Worm (Caenorhabditis elegans) whole organism, young adult: ENCODE data around the gene ZK856.11.

Experiments
- F39B2.1 ChIP-seq: fragments of 200-800 bp; sonication (Bioruptor generic); IDR thresholded peaks from 2 replicates; pipeline ENCODE4 v1.3.6; 2022; ENCODE audit warnings: missing genetic modification reagents, missing genetic modification characterization, missing compliant biosample characterization
- F57C9.4 ChIP-seq: sonication (generic microtip); optimal IDR thresholded peaks from 2 replicates; lab custom pipeline; 2017; ENCODE audit warnings: mild to moderate bottlenecking, missing genetic modification characterization, missing compliant biosample characterization
- Y56A3A.18 ChIP-seq: fragments of 200-800 bp; sonication (Bioruptor generic); IDR thresholded peaks from 2 replicates; pipeline ENCODE4 v1.3.6; 2022; ENCODE audit warnings: missing genetic modification reagents, missing genetic modification characterization, missing compliant biosample characterization
- Y67H2A.10 ChIP-seq: fragments of 200-800 bp; sonication (Bioruptor generic); conservative IDR thresholded peaks from 2 replicates; pipeline ENCODE4 v1.3.6; 2022; ENCODE audit warnings: missing genetic modification reagents, missing genetic modification characterization, missing compliant biosample characterization
- ama-1 ChIP-seq, 3 experiments: fragments of 150-350 bp in 1 of 3; sonication (generic microtip) in 2 of 3; optimal IDR thresholded peaks; 2 replicates each; lab custom pipeline; 2014 to 2018; ENCODE audit warnings: missing biosample characterization in 2 of 3, missing genetic modification characterization in 2 of 3, missing genetic modification reagents in 2 of 3
- attf-3 ChIP-seq: fragments of 200-800 bp; sonication (Bioruptor generic); conservative IDR thresholded peaks from 2 replicates; pipeline ENCODE4 v1.3.6; 2022; ENCODE audit warnings: missing genetic modification reagents, missing genetic modification characterization, missing compliant biosample characterization
- cebp-1 ChIP-seq, 2 experiments: fragments of 200-800 bp in 1 of 2; sonication (Bioruptor generic) in 1 of 2; sonication (generic microtip) in 1 of 2; IDR thresholded peaks in 1 of 2; optimal IDR thresholded peaks in 1 of 2; 2 replicates each; pipeline versions ENCODE4 v1.3.6 to Lab custom; 2017 to 2022; ENCODE audit warnings: missing compliant biosample characterization in 2 of 2, missing genetic modification characterization in 2 of 2, mild to moderate bottlenecking in 1 of 2, missing genetic modification reagents in 1 of 2, moderate library complexity in 1 of 2
- ceh-100 ChIP-seq: fragments of 200-800 bp; sonication (Bioruptor generic); IDR thresholded peaks from 2 replicates; pipeline ENCODE4 v1.3.6; 2022; ENCODE audit warnings: missing genetic modification reagents, missing genetic modification characterization, missing compliant biosample characterization
- efl-1 ChIP-seq: fragments of 150-350 bp; optimal IDR thresholded peaks from 2 replicates; lab custom pipeline; 2014; ENCODE audit warnings: missing biosample characterization, missing genetic modification reagents, missing genetic modification characterization
- ekl-4 ChIP-seq: fragments of 200-800 bp; sonication (Bioruptor generic); IDR thresholded peaks from 2 replicates; pipeline ENCODE4 v1.3.6; 2022; ENCODE audit warnings: missing genetic modification reagents, missing genetic modification characterization, missing compliant biosample characterization
- fkh-3 ChIP-seq: sonication (generic microtip); optimal IDR thresholded peaks from 2 replicates; lab custom pipeline; 2016; ENCODE audit warnings: mild to moderate bottlenecking, missing genetic modification characterization, missing compliant biosample characterization
- him-1 ChIP-seq: sonication (generic microtip); optimal IDR thresholded peaks from 2 replicates; lab custom pipeline; 2016; ENCODE audit warnings: missing genotype, missing genetic modification reagents, missing genetic modification characterization, missing compliant biosample characterization
- hmg-1.2 ChIP-seq: fragments of 200-800 bp; sonication (Bioruptor generic); IDR thresholded peaks from 2 replicates; pipeline ENCODE4 v1.3.6; 2022; ENCODE audit warnings: missing genetic modification reagents, missing genetic modification characterization, missing compliant biosample characterization
- hrde-1 ChIP-seq: sonication (generic microtip); optimal IDR thresholded peaks from 2 replicates; lab custom pipeline; 2016; ENCODE audit warnings: missing genetic modification characterization, mild to moderate bottlenecking, missing compliant biosample characterization, moderate library complexity, missing genotype, missing genetic modification reagents, borderline replicate concordance
- lag-1 ChIP-seq: fragments of 200-800 bp; sonication (Bioruptor generic); IDR thresholded peaks from 2 replicates; pipeline ENCODE4 v1.3.6; 2022; ENCODE audit warnings: missing genetic modification reagents, missing genetic modification characterization, missing compliant biosample characterization
- let-526 ChIP-seq: fragments of 200-800 bp; sonication (Bioruptor generic); IDR thresholded peaks from 2 replicates; pipeline ENCODE4 v1.3.6; 2022; ENCODE audit warnings: missing genetic modification reagents, missing genetic modification characterization, missing compliant biosample characterization
- let-607 ChIP-seq, 2 experiments: fragments of 200-800 bp in 1 of 2; sonication (Bioruptor generic) in 1 of 2; sonication (generic microtip) in 1 of 2; optimal IDR thresholded peaks; 2 replicates each; lab custom pipeline; 2016 to 2018; ENCODE audit warnings: mild to moderate bottlenecking in 2 of 2, missing compliant biosample characterization in 2 of 2, missing genetic modification characterization in 2 of 2, moderate library complexity in 2 of 2, missing genotype in 1 of 2
- lin-54 ChIP-seq: fragments of 200-800 bp; sonication (Bioruptor generic); optimal IDR thresholded peaks from 2 replicates; lab custom pipeline; 2018; ENCODE audit warnings: mild to moderate bottlenecking, missing genetic modification characterization, missing compliant biosample characterization
- lsl-1 ChIP-seq: fragments of 200-800 bp; sonication (Bioruptor generic); optimal IDR thresholded peaks from 2 replicates; lab custom pipeline; 2018; ENCODE audit warnings: mild to moderate bottlenecking, missing genetic modification characterization, moderate library complexity, missing compliant biosample characterization
- lsy-27 ChIP-seq: sonication (generic microtip); optimal IDR thresholded peaks from 2 replicates; lab custom pipeline; 2017; ENCODE audit warnings: missing genetic modification characterization, mild to moderate bottlenecking, missing compliant biosample characterization, antibody characterized with exemption, missing genotype, borderline replicate concordance; ENCODE audit not compliant: insufficient read depth
- madf-6 ChIP-seq: fragments of 200-800 bp; sonication (Bioruptor generic); IDR thresholded peaks from 2 replicates; pipeline ENCODE4 v1.3.6; 2022; ENCODE audit warnings: missing genetic modification reagents, missing genetic modification characterization, missing compliant biosample characterization
- madf-8 ChIP-seq: fragments of 200-800 bp; sonication (Bioruptor generic); conservative IDR thresholded peaks from 2 replicates; pipeline ENCODE4 v1.3.6; 2022; ENCODE audit warnings: missing genetic modification reagents, missing genetic modification characterization, missing compliant biosample characterization
- nhr-120 ChIP-seq: fragments of 200-800 bp; sonication (Bioruptor generic); IDR thresholded peaks from 2 replicates; pipeline ENCODE4 v1.3.6; 2022; ENCODE audit warnings: missing genetic modification characterization, missing compliant biosample characterization
- nhr-80 ChIP-seq: sonication (generic microtip); optimal IDR thresholded peaks from 2 replicates; lab custom pipeline; 2016; ENCODE audit warnings: missing genetic modification characterization, missing compliant biosample characterization
- pha-4 ChIP-seq: fragments of 150-350 bp; sonication (generic microtip); optimal IDR thresholded peaks from 2 replicates; lab custom pipeline; 2014; ENCODE audit warnings: missing biosample characterization, missing genetic modification reagents, missing genetic modification characterization
- repo-1 ChIP-seq: sonication (generic microtip); optimal IDR thresholded peaks from 2 replicates; lab custom pipeline; 2017; ENCODE audit warnings: mild to moderate bottlenecking, missing genetic modification characterization, missing compliant biosample characterization
- snpc-4 ChIP-seq, 5 experiments: fragments of 150-350 bp in 1 of 5; sonication (generic microtip) in 4 of 5; optimal IDR thresholded peaks; 2 replicates each; lab custom pipeline; 2014 to 2018; ENCODE audit warnings: missing genetic modification characterization in 5 of 5, missing biosample characterization in 3 of 5, antibody characterized with exemption in 2 of 5, mild to moderate bottlenecking in 2 of 5, missing compliant biosample characterization in 2 of 5, missing genotype in 2 of 5, moderate library complexity in 2 of 5, missing genetic modification reagents in 1 of 5
- tlf-1 ChIP-seq: fragments of 200-800 bp; sonication (Bioruptor generic); optimal IDR thresholded peaks from 2 replicates; lab custom pipeline; 2018; ENCODE audit warnings: mild to moderate bottlenecking, missing genetic modification characterization, missing compliant biosample characterization
- unc-130 ChIP-seq: sonication (generic microtip); optimal IDR thresholded peaks from 2 replicates; lab custom pipeline; 2016; ENCODE audit warnings: missing genetic modification reagents, missing genetic modification characterization, missing compliant biosample characterization
- ztf-18 ChIP-seq: sonication (generic microtip); optimal IDR thresholded peaks from 2 replicates; lab custom pipeline; 2016; ENCODE audit warnings: missing genotype, mild to moderate bottlenecking, missing genetic modification characterization, missing compliant biosample characterization
- ztf-26 ChIP-seq: sonication (generic microtip); optimal IDR thresholded peaks from 2 replicates; lab custom pipeline; 2017; ENCODE audit warnings: missing genetic modification characterization, missing compliant biosample characterization
- ztf-3 ChIP-seq: fragments of 200-800 bp; sonication (Bioruptor generic); optimal IDR thresholded peaks from 2 replicates; lab custom pipeline; 2018; ENCODE audit warnings: mild to moderate bottlenecking, missing genetic modification characterization, missing compliant biosample characterization

Gene ZK856.11

DNA sequence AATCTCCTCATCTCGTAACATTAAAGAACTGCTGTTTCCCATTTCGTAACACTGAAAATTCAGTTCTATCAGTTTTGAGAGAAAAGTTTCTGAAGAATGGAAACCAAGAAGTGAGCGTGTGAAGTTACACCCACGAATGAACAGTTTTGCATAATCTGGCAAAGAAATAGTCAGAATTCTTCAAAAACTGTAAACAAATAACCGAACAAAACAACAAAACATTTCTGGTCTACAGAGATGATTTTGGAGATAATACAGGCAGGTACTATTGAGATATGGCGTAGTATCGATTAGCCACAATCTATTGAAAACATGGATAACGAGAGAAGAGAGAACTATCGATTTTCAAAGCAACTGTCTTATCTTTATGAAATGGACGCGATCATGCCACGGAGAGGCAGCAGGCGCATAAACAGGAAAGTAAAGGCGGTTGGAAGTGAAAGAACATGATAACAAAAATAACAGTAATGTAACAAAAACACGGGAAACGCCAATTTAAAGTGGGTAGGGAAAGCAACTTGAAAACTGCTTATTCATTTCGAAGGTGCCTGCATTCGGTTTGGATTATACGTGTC is 1.2 kb downstream of the ZK856.11 start, which contains the start of gene chpf-1:
Gene chpf-1, minus strand, starts transcription at position 51 of the 575 bp plus-strand sequence.
- TF ChIP-seq madf-6 (0 out of 2 replicates have a peak, but pooled peaks have one; percentile 17), hrde-1 (tag; lab: Kevin White, UChicago) (no peak), ztf-18 (tag; lab: Kevin White, UChicago) (peak; percentile 56), repo-1 (tag; lab: Kevin White, UChicago) (no peak), cebp-1 (GFP tag; IDR thresholded peaks at IDR 0.05; lab: Robert Waterston, UW) (no peak), cebp-1 (tag; optimal IDR thresholded peaks at IDR 0.05; lab: Kevin White, UChicago) (peak; percentile 2), lag-1 (GFP tag; lab: Robert Waterston, UW) (no peak), ztf-26 (tag; lab: Kevin White, UChicago) (no peak), efl-1 (GFP tag; lab: Kevin White, UChicago) (no peak), nhr-80 (tag; lab: Kevin White, UChicago) (peak; percentile 65), F57C9.4 (tag; lab: Kevin White, UChicago) (no peak), pha-4 (tag; lab: Kevin White, UChicago) (no peak), lsl-1 (GFP tag; lab: Kevin White, UChicago) (no peak), lsy-27 (tag; lab: Kevin White, UChicago) (no peak), Y67H2A.10 (no peak), him-1 (no peak), madf-8 (GFP tag; lab: Robert Waterston, UW) (no peak), snpc-4 (GFP tag; optimal IDR thresholded peaks at IDR 0.05; lab: Kevin White, UChicago) (no peak), snpc-4 (tag; optimal IDR thresholded peaks at IDR 0.05; lab: Kevin White, UChicago) (peak in 2 of 4 experiments; percentile 33 to 36), fkh-3 (no peak), nhr-120 (GFP tag; lab: Robert Waterston, UW) (no peak)

DNA sequence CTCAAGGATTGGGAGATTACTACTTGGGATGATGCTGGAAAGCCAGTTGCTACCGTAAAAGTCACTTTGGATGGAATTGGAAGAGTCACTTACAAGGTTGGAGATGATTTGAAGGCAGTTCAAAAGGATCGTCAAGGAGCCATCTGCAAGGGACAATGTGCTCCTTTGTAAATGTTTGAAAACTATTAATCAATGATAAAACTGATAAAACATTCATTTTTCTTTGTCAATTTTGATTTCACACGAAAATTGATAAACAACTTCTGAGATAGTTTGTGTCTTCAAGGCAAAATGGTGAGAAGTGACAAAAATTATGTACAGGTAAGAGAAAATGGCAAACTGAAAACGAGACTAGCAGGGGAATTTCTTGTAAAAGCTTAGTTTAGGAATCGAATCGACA is 2.4 kb downstream of the ZK856.11 start:
- TF ChIP-seq ztf-3 (GFP tag; lab: Kevin White, UChicago) (no peak), let-607 (tag; optimal IDR thresholded peaks at IDR 0.05; lab: Kevin White, UChicago) (no peak), unc-130 (GFP tag; lab: Kevin White, UChicago) (no peak), ekl-4 (GFP tag; lab: Robert Waterston, UW) (no peak), fkh-3 (no peak), hmg-1.2 (GFP tag; lab: Robert Waterston, UW) (no peak), tlf-1 (GFP tag; lab: Kevin White, UChicago) (no peak), let-526 (GFP tag; lab: Robert Waterston, UW) (no peak), lin-54 (GFP tag; lab: Kevin White, UChicago) (no peak), attf-3 (no peak), ceh-100 (GFP tag; lab: Robert Waterston, UW) (no peak), Y56A3A.18 (GFP tag; lab: Robert Waterston, UW) (no peak)

DNA sequence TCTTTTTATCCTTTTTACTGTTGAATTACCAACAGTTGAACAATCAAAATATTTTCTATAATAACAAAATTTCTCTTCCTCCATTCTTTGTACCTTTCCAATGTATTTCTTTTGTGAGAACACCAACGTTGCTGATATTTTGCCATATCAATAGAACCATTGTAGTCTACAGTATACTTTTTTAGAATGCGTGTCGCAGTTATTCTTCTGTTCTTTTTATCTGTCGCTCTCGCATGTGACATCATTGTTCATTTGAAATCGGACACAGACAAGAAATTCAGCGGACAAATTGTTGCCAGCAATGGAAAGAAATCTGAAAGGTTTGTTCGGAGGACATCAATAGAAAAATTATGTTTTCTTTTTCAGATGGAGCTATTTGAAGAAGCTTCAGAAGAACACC is 2.8 kb downstream of the ZK856.11 start, which contains the start of gene ZK856.7:
Gene ZK856.7, plus strand, starts transcription at position 186 of the 400 bp plus-strand sequence.
- TF ChIP-seq F39B2.1 (GFP tag; lab: Robert Waterston, UW), result no peak
- no peak for TF ChIP-seq ama-1 (optimal IDR thresholded peaks at IDR 0.05; lab: Kevin White, UChicago)
- TF ChIP-seq ama-1 (GFP tag; optimal IDR thresholded peaks at IDR 0.05; lab: Kevin White, UChicago), result peak in 1 of 2 experiments; percentile 7
